Worm (Caenorhabditis elegans): Measurements from ENCODE around the gene C18D11.10.

ce11 chrIII:11792295-11793256 is 14.9 kb upstream of the C18D11.10 start, which contains the start of gene C24H11.2:
- TF ChIP-seq tbx-2 (tag; optimal IDR thresholded peaks at IDR 0.05): peak; percentile 58
- peak; percentile 17 for TF ChIP-seq lin-39 (tag; optimal IDR thresholded peaks at IDR 0.05)
